Fruit fly (Drosophila melanogaster): ENCODE results near the gene tal-AA.

DNA sequence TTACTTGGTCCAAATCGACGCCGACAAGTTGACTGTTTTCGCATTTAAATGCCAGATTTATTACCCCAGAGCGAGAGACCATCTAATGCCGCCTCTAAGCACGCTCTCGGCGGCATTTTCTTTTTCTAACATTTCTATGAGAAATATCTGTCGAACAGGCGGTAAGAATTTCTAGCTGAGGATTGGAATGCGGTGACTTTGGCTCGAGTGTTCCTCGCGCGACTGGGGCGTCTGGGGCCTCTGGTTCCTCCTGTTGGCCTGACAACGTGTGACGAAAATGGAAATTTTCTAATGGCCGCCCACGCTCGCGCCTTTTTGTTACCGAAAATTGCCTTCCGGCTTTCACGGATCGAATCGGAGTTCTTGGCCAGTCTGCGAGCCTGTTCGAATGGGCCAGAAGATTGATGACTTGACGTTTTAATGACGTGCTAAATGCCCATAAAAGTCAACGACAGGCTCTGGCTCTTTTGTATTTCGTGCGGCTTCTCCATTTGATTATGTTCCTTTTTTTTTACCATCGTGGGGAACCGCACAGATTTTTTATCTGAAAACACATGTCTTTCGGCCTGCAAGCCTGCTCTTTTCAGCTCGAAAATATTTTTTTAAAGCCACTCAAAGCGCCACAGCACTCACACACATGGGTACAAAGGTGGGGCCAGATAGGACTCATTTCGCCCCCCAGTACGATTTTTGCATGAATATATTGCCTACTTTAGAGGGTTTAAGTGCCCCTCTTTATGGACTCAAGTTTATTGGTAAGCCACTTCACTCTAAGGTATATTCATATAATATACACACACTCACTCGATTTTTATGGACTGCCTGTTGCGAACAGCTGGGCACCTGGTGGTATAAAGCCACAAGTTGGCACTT lies 11.5 kb upstream of the tal-AA start:
- no peak for TF ChIP-seq CG15710 (tag; optimal IDR thresholded peaks at IDR 0.05)
- no peak for TF ChIP-seq CG8301 (tag; optimal IDR thresholded peaks at IDR 0.05)
